Fruit fly (Drosophila melanogaster): Measurements from ENCODE around the gene CG8003.

Gene CG8003

DNA sequence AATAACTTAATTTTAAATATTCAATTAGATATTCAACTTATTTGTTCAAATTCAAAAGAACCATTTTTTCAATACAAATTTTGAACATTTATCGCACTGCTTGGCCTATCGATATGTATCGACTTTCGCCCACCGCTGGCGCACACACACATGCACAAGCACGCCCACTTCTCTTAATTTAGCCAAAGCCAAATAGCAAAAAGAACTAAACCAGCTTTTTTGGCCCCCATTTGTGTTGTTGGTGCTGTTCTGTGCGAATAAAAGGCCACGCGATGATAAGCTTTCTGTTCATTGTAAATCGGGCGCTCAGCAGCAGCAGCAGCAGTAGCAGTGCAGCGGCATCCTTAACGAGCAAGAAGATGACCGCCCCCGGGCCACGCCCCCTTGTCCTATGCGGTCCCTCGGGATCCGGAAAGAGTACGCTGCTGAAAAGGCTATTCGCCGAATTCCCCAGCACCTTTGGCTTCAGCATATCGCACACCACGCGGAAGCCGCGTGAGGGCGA lies 29.7 kb downstream of the CG8003 start, which contains the start of gene CG11811 (continued):
- TF ChIP-seq CG16813 (GFP tag; IDR thresholded peaks at IDR 0.05; ENCODE audit: partially characterized antibody) (peak; percentile 80), chinmo (GFP tag; IDR thresholded peaks at IDR 0.05; ENCODE audit: partially characterized antibody) (peak; percentile 81; the same call in 3 of the 4 replicates), Dip2 (GFP tag; IDR thresholded peaks at IDR 0.05) (no peak), tna (GFP tag; IDR thresholded peaks at IDR 0.05; ENCODE audit: partially characterized antibody) (peak; percentile 76), repo (GFP tag; optimal IDR thresholded peaks at IDR 0.05) (no peak), CG8924 (tag; optimal IDR thresholded peaks at IDR 0.05) (peak; percentile 9), CG10543 (GFP tag; optimal IDR thresholded peaks at IDR 0.05) (peak; percentile 22), gem (tag; optimal IDR thresholded peaks at IDR 0.05) (no peak), HLH4C (GFP tag; IDR thresholded peaks at IDR 0.05; ENCODE audit: partially characterized antibody) (peak; percentile 75), sna (GFP tag; IDR thresholded peaks at IDR 0.05; ENCODE audit: partially characterized antibody) (peak; percentile 72), Bgb (GFP tag; IDR thresholded peaks at IDR 0.05; ENCODE audit: partially characterized antibody) (peak; percentile 83), MESR4 (GFP tag; optimal IDR thresholded peaks at IDR 0.05) (peak; percentile 88), Nf-YC (tag; optimal IDR thresholded peaks at IDR 0.05) (peak; percentile 29), Dref (GFP tag; IDR thresholded peaks at IDR 0.05) (peak; percentile 93), CG34422 (GFP tag; IDR thresholded peaks at IDR 0.05) (peak; percentile 41; the same call in 1 of the 3 replicates), sens (GFP tag) (peak; percentile 5), YL-1 (GFP tag; optimal IDR thresholded peaks at IDR 0.05) (peak; percentile 77), Lhr (GFP tag; optimal IDR thresholded peaks at IDR 0.05) (peak; percentile 29), Hr78 (GFP tag; optimal IDR thresholded peaks at IDR 0.05) (no peak), slbo (GFP tag; IDR thresholded peaks at IDR 0.05) (no peak), CG14710 (tag; optimal IDR thresholded peaks at IDR 0.05) (peak; percentile 75), lilli (GFP tag; optimal IDR thresholded peaks at IDR 0.05) (peak; percentile 29), CG14860 (GFP tag; IDR thresholded peaks at IDR 0.05; ENCODE audit: partially characterized antibody) (peak; percentile 70), B-H2 (GFP tag; optimal IDR thresholded peaks at IDR 0.05) (peak; percentile 46), CG34376 (GFP tag; optimal IDR thresholded peaks at IDR 0.05) (peak; percentile 66), CG6791 (GFP tag; IDR thresholded peaks at IDR 0.05; ENCODE audit: partially characterized antibody) (peak; percentile 78), CG18599 (GFP tag; optimal IDR thresholded peaks at IDR 0.05) (peak; percentile 26), CG15514 (GFP tag; optimal IDR thresholded peaks at IDR 0.05) (peak; percentile 97), CG9932 (GFP tag; IDR thresholded peaks at IDR 0.05) (peak; percentile 51; the same call in 1 of the 2 replicates), CG8290 (GFP tag; optimal IDR thresholded peaks at IDR 0.05) (peak; percentile 66), CG8290 (tag; optimal IDR thresholded peaks at IDR 0.05) (peak; percentile 73 to 75), pzg (GFP tag; optimal IDR thresholded peaks at IDR 0.05) (peak; percentile 62), CG12769 (tag; optimal IDR thresholded peaks at IDR 0.05) (peak; percentile 86), sr (GFP tag; IDR thresholded peaks at IDR 0.05) (peak; percentile 97; the same call in 2 of the 3 replicates), CG9727 (GFP tag; optimal IDR thresholded peaks at IDR 0.05) (no peak), cg (GFP tag; optimal IDR thresholded peaks at IDR 0.05) (peak; percentile 88), sug (tag; optimal IDR thresholded peaks at IDR 0.05) (peak; percentile 62), Doc3 (GFP tag; IDR thresholded peaks at IDR 0.05; ENCODE audit: partially characterized antibody) (peak; percentile 74; the same call in 2 of the 3 replicates), knrl (GFP tag; IDR thresholded peaks at IDR 0.05; ENCODE audit: partially characterized antibody) (peak; percentile 76), gro (GFP tag; optimal IDR thresholded peaks at IDR 0.05) (peak; percentile 16), shn (GFP tag; optimal IDR thresholded peaks at IDR 0.05) (peak; percentile 22), Neu2 (GFP tag; optimal IDR thresholded peaks at IDR 0.05; ENCODE audit: borderline replicate concordance) (no peak), Dp (GFP tag; optimal IDR thresholded peaks at IDR 0.05) (peak; percentile 63), crol (GFP tag; IDR thresholded peaks at IDR 0.05) (no peak), CG2116 (GFP tag; optimal IDR thresholded peaks at IDR 0.05) (peak; percentile 65), Sry-δ (GFP tag; optimal IDR thresholded peaks at IDR 0.05) (peak; percentile 90), ftz-f1 (GFP tag; optimal IDR thresholded peaks at IDR 0.05) (peak; percentile 67), CG31224 (GFP tag; IDR thresholded peaks at IDR 0.05) (peak; percentile 93)

All from whole organism, embryonic.